Worm (Caenorhabditis elegans): ENCODE results near the gene alh-10.
A peak's percentile ranks its signal among the peaks of the same experiment; 100 is the strongest.

The alh-10 gene

ce11 chrX:7143515-7143914 lies at the start of gene alh-10:
TSS of gene alh-10 (minus strand) at chrX:7143641.
- no peak for TF ChIP-seq unc-39 (tag; optimal IDR thresholded peaks at IDR 0.05)
- TF ChIP-seq unc-62 (GFP tag; optimal IDR thresholded peaks at IDR 0.05), result no peak
- no peak for TF ChIP-seq nhr-237 (tag; optimal IDR thresholded peaks at IDR 0.05)
- TF ChIP-seq zip-8 (tag; optimal IDR thresholded peaks at IDR 0.05), result no peak
- TF ChIP-seq elt-1 (tag; optimal IDR thresholded peaks at IDR 0.05; ENCODE audit: borderline replicate concordance, insufficient read depth), result no peak
- TF ChIP-seq lsy-2 (tag; optimal IDR thresholded peaks at IDR 0.05), result no peak
- no peak for TF ChIP-seq elt-3 (tag; optimal IDR thresholded peaks at IDR 0.05)
- no peak for TF ChIP-seq blmp-1 (tag; optimal IDR thresholded peaks at IDR 0.05)
- no peak for TF ChIP-seq flh-1 (GFP tag; optimal IDR thresholded peaks at IDR 0.05)
- TF ChIP-seq ceh-83 (GFP tag; optimal IDR thresholded peaks at IDR 0.05), result no peak
- no peak for TF ChIP-seq nhr-28 (tag; optimal IDR thresholded peaks at IDR 0.05)
- TF ChIP-seq ceh-43 (GFP tag; optimal IDR thresholded peaks at IDR 0.05), result no peak
- no peak for TF ChIP-seq snpc-4 (tag; optimal IDR thresholded peaks at IDR 0.05)
- no peak for TF ChIP-seq nhr-76 (tag; optimal IDR thresholded peaks at IDR 0.05)
- TF ChIP-seq mab-5 (tag; optimal IDR thresholded peaks at IDR 0.05), result no peak
- TF ChIP-seq M03D4.4 (tag; optimal IDR thresholded peaks at IDR 0.05), result no peak

- TF ChIP-seq lin-13 (tag; optimal IDR thresholded peaks at IDR 0.05) (no peak), lin-32 (GFP tag; optimal IDR thresholded peaks at IDR 0.05) (no peak), nhr-76 (tag; optimal IDR thresholded peaks at IDR 0.05) (no peak), pha-4 (tag; optimal IDR thresholded peaks at IDR 0.05) (no peak), elt-1 (tag; optimal IDR thresholded peaks at IDR 0.05; ENCODE audit: borderline replicate concordance, insufficient read depth) (no peak), nhr-12 (tag; optimal IDR thresholded peaks at IDR 0.05) (no peak), ham-2 (GFP tag; optimal IDR thresholded peaks at IDR 0.05) (no peak), M03D4.4 (tag; optimal IDR thresholded peaks at IDR 0.05) (no peak), cnd-1 (tag; optimal IDR thresholded peaks at IDR 0.05) (no peak)
Observed at ce11 chrX:7191882-7192281, 48.4 kb upstream of the alh-10 start, which contains the start of gene C55B6.7. TSS of gene C55B6.7 (minus strand) at chrX:7191982.

- no peak for TF ChIP-seq elt-3 (tag; optimal IDR thresholded peaks at IDR 0.05)
- no peak for TF ChIP-seq unc-120 (tag; optimal IDR thresholded peaks at IDR 0.05; ENCODE audit: poor library complexity, severe bottlenecking)
- TF ChIP-seq nhr-12 (tag; optimal IDR thresholded peaks at IDR 0.05), result no peak
- no peak for TF ChIP-seq lin-13 (tag; optimal IDR thresholded peaks at IDR 0.05)
Observed at ce11 chrX:7187602-7188001, 44.2 kb upstream of the alh-10 start, which contains the start of gene C55B6.4. TSS of gene C55B6.4 (minus strand) at chrX:7187702.

- TF ChIP-seq hlh-1 (tag; optimal IDR thresholded peaks at IDR 0.05) (peak; percentile 36), cnd-1 (tag; optimal IDR thresholded peaks at IDR 0.05) (peak; percentile 25), lsy-2 (tag; optimal IDR thresholded peaks at IDR 0.05) (peak; percentile 37), nhr-237 (tag; optimal IDR thresholded peaks at IDR 0.05) (peak; percentile 92), ces-1 (GFP tag; optimal IDR thresholded peaks at IDR 0.05) (peak; percentile 19), nhr-2 (tag; optimal IDR thresholded peaks at IDR 0.05) (no peak), zip-8 (tag; optimal IDR thresholded peaks at IDR 0.05) (no peak), elt-3 (tag; optimal IDR thresholded peaks at IDR 0.05) (peak; percentile 72), pha-4 (tag; optimal IDR thresholded peaks at IDR 0.05) (peak; percentile 86), nhr-28 (tag; optimal IDR thresholded peaks at IDR 0.05) (no peak), drap-1 (GFP tag; optimal IDR thresholded peaks at IDR 0.05) (peak; percentile 3)
Observed at ce11 chrX:7181627-7182026, 38.2 kb upstream of the alh-10 start.

- TF ChIP-seq ceh-43 (GFP tag; optimal IDR thresholded peaks at IDR 0.05) (no peak), nhr-2 (tag; optimal IDR thresholded peaks at IDR 0.05) (no peak), blmp-1 (tag; optimal IDR thresholded peaks at IDR 0.05) (no peak), M03D4.4 (tag; optimal IDR thresholded peaks at IDR 0.05) (no peak), hlh-1 (tag; optimal IDR thresholded peaks at IDR 0.05) (no peak), lsy-2 (tag; optimal IDR thresholded peaks at IDR 0.05) (no peak)
Observed at ce11 chrX:7177341-7177740, 33.9 kb upstream of the alh-10 start, which contains the start of gene F43E12.1. TSS of gene F43E12.1 (plus strand) at chrX:7177641.

- TF ChIP-seq tbx-8 (GFP tag; optimal IDR thresholded peaks at IDR 0.05), result no peak
- no peak for TF ChIP-seq sptf-1 (tag; optimal IDR thresholded peaks at IDR 0.05)
- TF ChIP-seq nhr-76 (tag; optimal IDR thresholded peaks at IDR 0.05), result no peak
- TF ChIP-seq blmp-1 (tag; optimal IDR thresholded peaks at IDR 0.05), result no peak
- TF ChIP-seq elt-1 (tag; optimal IDR thresholded peaks at IDR 0.05; ENCODE audit: borderline replicate concordance, insufficient read depth), result no peak
- no peak for TF ChIP-seq sem-2 (GFP tag; optimal IDR thresholded peaks at IDR 0.05)
- no peak for TF ChIP-seq unc-62 (GFP tag; optimal IDR thresholded peaks at IDR 0.05)
- no peak for TF ChIP-seq nhr-12 (tag; optimal IDR thresholded peaks at IDR 0.05)
- TF ChIP-seq lin-13 (tag; optimal IDR thresholded peaks at IDR 0.05), result no peak
Observed at ce11 chrX:7176817-7177216, 33.4 kb upstream of the alh-10 start.
